Fruit fly (Drosophila melanogaster) Kc167 (cell line): ENCODE results near the gene CG43321.

Experiments used
- Myc ChIP-seq: fragments of >200 bp; optimal IDR thresholded peaks from 2 replicates; lab custom pipeline; 2017; ENCODE audit warnings: missing external identifiers
- insv ChIP-seq: fragments of >200 bp; optimal IDR thresholded peaks from 3 replicates; lab custom pipeline; 2018; ENCODE audit warnings: missing external identifiers
- psq ChIP-seq: fragments of >200 bp; optimal IDR thresholded peaks from 2 replicates; lab custom pipeline; 2017; ENCODE audit warnings: missing external identifiers
- ttk ChIP-seq: sonication (Bioruptor generic); optimal IDR thresholded peaks from 2 replicates; lab custom pipeline; 2017; ENCODE audit warnings: missing external identifiers

- TF ChIP-seq ttk (lab: Kevin White, UChicago): no peak
- no peak for TF ChIP-seq psq (lab: Kevin White, UChicago)
- no peak for TF ChIP-seq Myc
- TF ChIP-seq insv (lab: Kevin White, UChicago): no peak
Observed at dm6 chr2L:7043039-7043905, 31.2 kb downstream of the CG43321 start.
